Worm (Caenorhabditis elegans) whole organism, midembryonic: ENCODE data around the gene str-39.

Experiments
- flt-1 ChIP-seq: fragments of 200-800 bp; sonication (Bioruptor generic); IDR thresholded peaks from 2 replicates; pipeline ENCODE4 v1.3.6; 2022; ENCODE audit warnings: missing genetic modification characterization, missing compliant biosample characterization
- ztf-29 ChIP-seq: fragments of 200-800 bp; sonication (Bioruptor generic); IDR thresholded peaks from 2 replicates; pipeline ENCODE4 v1.3.6; 2022; ENCODE audit warnings: missing genetic modification reagents, missing genetic modification characterization, missing compliant biosample characterization

The str-39 gene

DNA sequence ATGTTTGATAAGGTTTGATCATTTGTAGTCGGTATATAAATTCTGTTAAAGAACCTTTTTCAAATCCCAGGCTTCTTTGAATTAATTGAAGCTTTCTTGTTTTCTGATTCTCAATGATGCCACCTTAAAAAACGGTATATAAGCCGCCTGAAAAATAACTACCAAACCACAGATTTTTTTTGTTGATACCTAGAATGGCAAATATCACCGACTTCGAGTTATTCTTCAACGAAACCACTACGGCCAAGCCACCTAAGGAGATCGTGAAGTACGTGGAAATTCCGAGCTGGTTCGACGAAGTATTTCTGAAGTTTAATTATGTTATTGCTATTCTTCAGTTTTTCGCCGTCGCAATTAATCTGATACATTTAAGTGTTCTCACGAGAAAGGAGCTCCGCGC is 48.9 kb downstream of the str-39 start, which contains the start of gene srw-2:
srw-2 (plus strand) TSS at position 62 of the 400 bp plus-strand sequence.
- TF ChIP-seq flt-1 (GFP tag; lab: Robert Waterston, UW) (no peak), ztf-29 (no peak)
